Fruit fly (Drosophila melanogaster) whole organism, embryonic: ENCODE data around the gene RpL32.
A peak's percentile ranks its signal among the peaks of the same experiment; 100 is the strongest.

Source experiments
- Adf1 ChIP-seq: fragments of 200-800 bp; sonication (Bioruptor generic); IDR thresholded peaks from 2 replicates; pipeline ENCODE4 v1.3.6; 2022; ENCODE audit warnings: missing biosample characterization, missing genetic modification characterization
- BtbVII ChIP-seq: fragments of 200-800 bp; sonication (Bioruptor generic); optimal IDR thresholded peaks from 3 replicates; lab custom pipeline; 2017; ENCODE audit warnings: missing biosample characterization, mild to moderate bottlenecking, missing genetic modification characterization
- CG10267 ChIP-seq: fragments of 200-800 bp; sonication (Bioruptor generic); optimal IDR thresholded peaks from 2 replicates; lab custom pipeline; 2018; ENCODE audit warnings: missing biosample characterization, mild to moderate bottlenecking, missing genetic modification characterization, moderate library complexity
- CG10565 ChIP-seq: fragments of 200-800 bp; sonication (Bioruptor generic); optimal IDR thresholded peaks from 3 replicates; lab custom pipeline; 2016; ENCODE audit warnings: missing biosample characterization, mild to moderate bottlenecking, missing genetic modification characterization
- CG11456 ChIP-seq: fragments of 200-800 bp; sonication (Bioruptor generic); IDR thresholded peaks from 3 replicates; pipeline ENCODE4 v1.3.6; 2022; ENCODE audit warnings: missing biosample characterization, missing genetic modification characterization
- CG11723 ChIP-seq: fragments of 200-800 bp; sonication (Bioruptor generic); optimal IDR thresholded peaks from 2 replicates; lab custom pipeline; 2017; ENCODE audit warnings: missing biosample characterization, mild to moderate bottlenecking, missing genetic modification characterization
- CG13123 ChIP-seq: fragments of 200-800 bp; sonication (Bioruptor generic); optimal IDR thresholded peaks from 2 replicates; lab custom pipeline; 2016; ENCODE audit warnings: missing biosample characterization, missing genetic modification characterization
- CG14965 ChIP-seq: fragments of 200-800 bp; sonication (Bioruptor generic); optimal IDR thresholded peaks from 2 replicates; lab custom pipeline; 2016; ENCODE audit warnings: missing biosample characterization, missing genetic modification characterization, borderline replicate concordance
- CG15601 ChIP-seq: fragments of 200-800 bp; sonication (Bioruptor generic); optimal IDR thresholded peaks from 3 replicates; lab custom pipeline; 2019; ENCODE audit warnings: missing biosample characterization, mild to moderate bottlenecking, missing genetic modification characterization, moderate library complexity
- CG16813 ChIP-seq: fragments of 200-800 bp; sonication (Bioruptor generic); IDR thresholded peaks from 3 replicates; pipeline ENCODE4 v1.3.6; 2022; ENCODE audit warnings: missing biosample characterization, missing genetic modification characterization; ENCODE audit not compliant: partially characterized antibody
- CG17912 ChIP-seq: fragments of 200-800 bp; sonication (Bioruptor generic); optimal IDR thresholded peaks from 2 replicates; lab custom pipeline; 2018; ENCODE audit warnings: missing biosample characterization, mild to moderate bottlenecking, missing genetic modification characterization
- CG2129 ChIP-seq: fragments of 200-800 bp; sonication (Bioruptor generic); IDR thresholded peaks from 2 replicates; pipeline ENCODE4 v1.3.6; 2022; ENCODE audit warnings: missing biosample characterization, missing genetic modification characterization; ENCODE audit not compliant: partially characterized antibody
- CG4707 ChIP-seq: fragments of 200-800 bp; sonication (Bioruptor generic); optimal IDR thresholded peaks from 2 replicates; lab custom pipeline; 2018; ENCODE audit warnings: missing biosample characterization, mild to moderate bottlenecking, missing genetic modification characterization, moderate library complexity
- CG6689 ChIP-seq: fragments of 200-800 bp; sonication (Bioruptor generic); IDR thresholded peaks from 2 replicates; pipeline ENCODE4 v1.3.6; 2022; ENCODE audit warnings: missing biosample characterization, missing genetic modification characterization
- CG7963 ChIP-seq: fragments of 200-800 bp; sonication (Bioruptor generic); IDR thresholded peaks from 3 replicates; pipeline ENCODE4 v1.3.6; 2022; ENCODE audit warnings: missing biosample characterization, missing genetic modification characterization; ENCODE audit not compliant: partially characterized antibody
- CG7987 ChIP-seq: fragments of 200-800 bp; sonication (Bioruptor generic); optimal IDR thresholded peaks from 2 replicates; lab custom pipeline; 2018; ENCODE audit warnings: missing biosample characterization, mild to moderate bottlenecking, missing genetic modification characterization, moderate library complexity
- CG9797 ChIP-seq: fragments of 200-800 bp; sonication (Bioruptor generic); optimal IDR thresholded peaks from 3 replicates; lab custom pipeline; 2018; ENCODE audit warnings: missing biosample characterization, mild to moderate bottlenecking, missing genetic modification characterization
- CG9817 ChIP-seq: fragments of 200-800 bp; sonication (Bioruptor generic); optimal IDR thresholded peaks from 2 replicates; lab custom pipeline; 2018; ENCODE audit warnings: missing biosample characterization, mild to moderate bottlenecking, missing genetic modification characterization, moderate library complexity
- CHES-1-like ChIP-seq: fragments of 200-800 bp; sonication (Bioruptor generic); optimal IDR thresholded peaks from 2 replicates; lab custom pipeline; 2016; ENCODE audit warnings: missing biosample characterization, missing genetic modification characterization
- CkIIα-i1 ChIP-seq: fragments of 200-800 bp; sonication (Bioruptor generic); IDR thresholded peaks from 2 replicates; pipeline ENCODE4 v1.3.6; 2022; ENCODE audit warnings: missing biosample characterization, missing genetic modification characterization
- HLH4C ChIP-seq: fragments of 200-800 bp; sonication (Bioruptor generic); IDR thresholded peaks from 3 replicates; pipeline ENCODE4 v1.3.6; 2022; ENCODE audit warnings: missing biosample characterization, missing genetic modification characterization; ENCODE audit not compliant: partially characterized antibody
- Mad ChIP-seq: fragments of 200-800 bp; sonication (Bioruptor generic); optimal IDR thresholded peaks from 2 replicates; lab custom pipeline; 2016; ENCODE audit warnings: missing biosample characterization, missing genetic modification characterization
- Max ChIP-seq: fragments of 200-800 bp; sonication (Bioruptor generic); optimal IDR thresholded peaks from 2 replicates; lab custom pipeline; 2016; ENCODE audit warnings: missing biosample characterization, mild to moderate bottlenecking, missing genetic modification characterization
- PHDP ChIP-seq: fragments of 200-800 bp; sonication (Bioruptor generic); optimal IDR thresholded peaks from 3 replicates; lab custom pipeline; 2018; ENCODE audit warnings: missing biosample characterization, mild to moderate bottlenecking, missing genetic modification characterization, moderate library complexity
- Ravus ChIP-seq: fragments of 200-800 bp; sonication (Bioruptor generic); IDR thresholded peaks from 2 replicates; pipeline ENCODE4 v1.3.6; 2022; ENCODE audit warnings: missing biosample characterization, missing genetic modification characterization
- Scr ChIP-seq: fragments of 200-800 bp; sonication (Bioruptor generic); IDR thresholded peaks from 2 replicates; pipeline ENCODE4 v1.3.6; 2022; ENCODE audit warnings: missing biosample characterization, missing genetic modification characterization; ENCODE audit not compliant: partially characterized antibody
- Sox102F ChIP-seq: fragments of 200-800 bp; sonication (Bioruptor generic); optimal IDR thresholded peaks from 2 replicates; lab custom pipeline; 2018; ENCODE audit warnings: missing biosample characterization, mild to moderate bottlenecking, missing genetic modification characterization, moderate library complexity
- Trl ChIP-seq, 3 experiments: fragments of >200 bp in 2 of 3; fragments of 200-800 bp in 1 of 3; sonication (Bioruptor generic) in 1 of 3; optimal IDR thresholded peaks; 2 replicates in 1 of 3; 3 replicates in 2 of 3; lab custom pipeline; 2016 to 2017; ENCODE audit warnings: missing biosample characterization in 1 of 3, missing genetic modification characterization in 1 of 3
- amos ChIP-seq: fragments of 200-800 bp; sonication (Bioruptor generic); IDR thresholded peaks from 2 replicates; pipeline ENCODE4 v1.3.6; 2022; ENCODE audit warnings: missing biosample characterization, missing genetic modification characterization; ENCODE audit not compliant: partially characterized antibody
- ash1 ChIP-seq: fragments of 200-800 bp; sonication (Bioruptor generic); optimal IDR thresholded peaks from 2 replicates; lab custom pipeline; 2018; ENCODE audit warnings: missing biosample characterization, mild to moderate bottlenecking, missing genetic modification characterization
- chn ChIP-seq: fragments of 200-800 bp; sonication (Bioruptor generic); optimal IDR thresholded peaks from 2 replicates; lab custom pipeline; 2016; ENCODE audit warnings: missing biosample characterization, missing genetic modification characterization
- ci ChIP-seq: fragments of 200-800 bp; sonication (Bioruptor generic); IDR thresholded peaks from 3 replicates; pipeline ENCODE4 v1.3.6; 2022; ENCODE audit warnings: missing biosample characterization, missing genetic modification characterization
- dimm ChIP-seq: fragments of 200-800 bp; sonication (Bioruptor generic); IDR thresholded peaks from 2 replicates; pipeline ENCODE4 v1.3.6; 2022; ENCODE audit warnings: missing biosample characterization, missing genetic modification characterization
- eve ChIP-seq, 2 experiments: fragments of >200 bp; optimal IDR thresholded peaks; 2 replicates each; lab custom pipeline; 2017; ENCODE audit warnings: missing biosample characterization in 2 of 2, missing genetic modification characterization in 2 of 2
- fd64A ChIP-seq: fragments of 200-800 bp; sonication (Bioruptor generic); optimal IDR thresholded peaks from 3 replicates; lab custom pipeline; 2018; ENCODE audit warnings: missing biosample characterization, mild to moderate bottlenecking, missing genetic modification characterization
- her ChIP-seq: fragments of 200-800 bp; sonication (Bioruptor generic); optimal IDR thresholded peaks from 2 replicates; lab custom pipeline; 2016; ENCODE audit warnings: missing biosample characterization, missing genetic modification characterization
- inv ChIP-seq: fragments of 200-800 bp; sonication (Bioruptor generic); IDR thresholded peaks from 2 replicates; pipeline ENCODE4 v1.3.6; 2022; ENCODE audit warnings: missing biosample characterization, missing genetic modification characterization; ENCODE audit not compliant: partially characterized antibody
- kah ChIP-seq: fragments of 200-800 bp; sonication (Bioruptor generic); optimal IDR thresholded peaks from 2 replicates; lab custom pipeline; 2018; ENCODE audit warnings: missing biosample characterization, mild to moderate bottlenecking, missing genetic modification characterization
- lola ChIP-seq, 3 experiments: fragments of >200 bp in 2 of 3; fragments of 200-800 bp in 1 of 3; sonication (Bioruptor generic) in 1 of 3; optimal IDR thresholded peaks; 2 replicates each; lab custom pipeline; 2017 to 2019; ENCODE audit warnings: missing biosample characterization in 3 of 3, missing genetic modification characterization in 3 of 3, mild to moderate bottlenecking in 1 of 3, moderate library complexity in 1 of 3
- maf-S ChIP-seq: fragments of 200-800 bp; sonication (Bioruptor generic); optimal IDR thresholded peaks from 2 replicates; lab custom pipeline; 2016; ENCODE audit warnings: missing biosample characterization, missing genetic modification characterization
- nerfin-2 ChIP-seq: fragments of 200-800 bp; sonication (Bioruptor generic); IDR thresholded peaks from 2 replicates; pipeline ENCODE4 v1.3.6; 2022; ENCODE audit warnings: missing biosample characterization, missing genetic modification characterization; ENCODE audit not compliant: partially characterized antibody
- nom ChIP-seq: fragments of 200-800 bp; sonication (Bioruptor generic); optimal IDR thresholded peaks from 2 replicates; lab custom pipeline; 2017; ENCODE audit warnings: missing biosample characterization, missing genetic modification characterization, mild to moderate bottlenecking, moderate library complexity, missing genetic modification reagents
- schlank ChIP-seq: fragments of 200-800 bp; sonication (Bioruptor generic); optimal IDR thresholded peaks from 2 replicates; lab custom pipeline; 2018; ENCODE audit warnings: missing biosample characterization, mild to moderate bottlenecking, missing genetic modification characterization
- sd ChIP-seq: fragments of 200-800 bp; sonication (Bioruptor generic); optimal IDR thresholded peaks from 3 replicates; lab custom pipeline; 2018; ENCODE audit warnings: missing biosample characterization, mild to moderate bottlenecking, missing genetic modification characterization, moderate library complexity
- sqz ChIP-seq: fragments of 200-800 bp; sonication (Bioruptor generic); optimal IDR thresholded peaks from 3 replicates; lab custom pipeline; 2018; ENCODE audit warnings: missing biosample characterization, mild to moderate bottlenecking, missing genetic modification characterization
- tup ChIP-seq: fragments of 200-800 bp; sonication (Bioruptor generic); optimal IDR thresholded peaks from 2 replicates; lab custom pipeline; 2016; ENCODE audit warnings: missing biosample characterization, mild to moderate bottlenecking, missing genetic modification characterization, moderate library complexity
- vfl ChIP-seq: fragments of 200-800 bp; sonication (Bioruptor generic); optimal IDR thresholded peaks from 2 replicates; lab custom pipeline; 2016; ENCODE audit warnings: missing biosample characterization, missing genetic modification characterization
- z ChIP-seq: fragments of 200-800 bp; sonication (Bioruptor generic); IDR thresholded peaks from 3 replicates; pipeline ENCODE4 v1.3.6; 2022; ENCODE audit warnings: missing biosample characterization, missing genetic modification characterization
- zfh1 ChIP-seq: fragments of 200-800 bp; sonication (Bioruptor generic); IDR thresholded peaks from 3 replicates; pipeline ENCODE4 v1.3.6; 2022; ENCODE audit warnings: missing biosample characterization, missing genetic modification characterization

The RpL32 gene

dm6 chr3R:30076088-30076487, 30.1 kb upstream of the RpL32 start (continued):
- no peak for TF ChIP-seq Adf1
- peak; percentile 41; the same call in 1 of the 3 replicates for TF ChIP-seq CG16813
- TF ChIP-seq tup (GFP tag; lab: Kevin White, UChicago): no peak
- TF ChIP-seq CG4707 (GFP tag; lab: Kevin White, UChicago): no peak
- peak; percentile 22; the same call in 1 of the 3 replicates for TF ChIP-seq ci
- 0 out of 3 replicates have a peak, but pooled peaks have one; percentile 37 for TF ChIP-seq zfh1 (GFP tag; lab: Robert Waterston, UW)
- TF ChIP-seq eve (GFP tag; optimal IDR thresholded peaks at IDR 0.05; lab: Kevin White, UChicago): no peak
- TF ChIP-seq chn: peak; percentile 8
- peak; percentile 41 for TF ChIP-seq Sox102F (GFP tag; lab: Kevin White, UChicago)
- TF ChIP-seq CG9817 (tag; lab: Kevin White, UChicago): no peak
- no peak for TF ChIP-seq kah
- no peak for TF ChIP-seq amos (GFP tag; lab: Robert Waterston, UW)
- no peak for TF ChIP-seq CG13123 (GFP tag; lab: Kevin White, UChicago)
- no peak for TF ChIP-seq nom (GFP tag; lab: Kevin White, UChicago)
- TF ChIP-seq CkIIα-i1: no peak
- no peak for TF ChIP-seq Trl (optimal IDR thresholded peaks at IDR 0.05; lab: Kevin White, UChicago)
- no peak for TF ChIP-seq Trl (GFP tag; optimal IDR thresholded peaks at IDR 0.05; lab: Kevin White, UChicago)
- no peak for TF ChIP-seq CG10267 (tag; lab: Kevin White, UChicago)
- TF ChIP-seq CG2129 (GFP tag; lab: Robert Waterston, UW): no peak
- peak; percentile 72 for TF ChIP-seq HLH4C (GFP tag; lab: Robert Waterston, UW)
- TF ChIP-seq BtbVII (GFP tag; lab: Kevin White, UChicago): no peak
- no peak for TF ChIP-seq lola (GFP tag; optimal IDR thresholded peaks at IDR 0.05; lab: Kevin White, UChicago)
- TF ChIP-seq CG9797: no peak
- peak; percentile 17; the same call in 1 of the 2 replicates for TF ChIP-seq inv (GFP tag; lab: Robert Waterston, UW)
- no peak for TF ChIP-seq schlank
- no peak for TF ChIP-seq CHES-1-like
- no peak for TF ChIP-seq PHDP (tag; lab: Kevin White, UChicago)
- TF ChIP-seq Ravus (GFP tag; lab: Robert Waterston, UW): no peak
- TF ChIP-seq CG11456 (GFP tag; lab: Robert Waterston, UW): no peak
- TF ChIP-seq CG17912: no peak
- TF ChIP-seq CG11723 (GFP tag; lab: Kevin White, UChicago): no peak
- no peak for TF ChIP-seq CG10565 (GFP tag; lab: Kevin White, UChicago)
- no peak for TF ChIP-seq vfl (GFP tag; lab: Kevin White, UChicago)
- no peak for TF ChIP-seq fd64A
- TF ChIP-seq her (GFP tag; lab: Kevin White, UChicago): no peak
- TF ChIP-seq nerfin-2: no peak
- no peak for TF ChIP-seq CG7987 (GFP tag; lab: Kevin White, UChicago)
- 0 out of 2 replicates have a peak, but pooled peaks have one; percentile 25 for TF ChIP-seq CG6689 (GFP tag; lab: Robert Waterston, UW)
- no peak for TF ChIP-seq sqz (GFP tag; lab: Kevin White, UChicago)
- TF ChIP-seq Max: no peak
- TF ChIP-seq Scr: no peak
- TF ChIP-seq maf-S (GFP tag; lab: Kevin White, UChicago): no peak
- no peak for TF ChIP-seq Mad (GFP tag; lab: Kevin White, UChicago)
- no peak for TF ChIP-seq CG7963 (GFP tag; lab: Robert Waterston, UW)
- no peak for TF ChIP-seq CG14965 (GFP tag; lab: Kevin White, UChicago)
- TF ChIP-seq ash1: no peak
- no peak for TF ChIP-seq sd (tag; lab: Kevin White, UChicago)
- no peak for TF ChIP-seq z (GFP tag; lab: Robert Waterston, UW)
- TF ChIP-seq CG15601 (tag; lab: Kevin White, UChicago): no peak
- no peak for TF ChIP-seq dimm (GFP tag; lab: Robert Waterston, UW)
